Worm (Caenorhabditis elegans) whole organism, L2 larva: ENCODE results near the gene str-94.

Experiments used
- C34F6.9 ChIP-seq: fragments of 150-350 bp; optimal IDR thresholded peaks from 2 replicates; lab custom pipeline; 2014; ENCODE audit warnings: missing biosample characterization, missing genetic modification characterization
- F13H6.1 ChIP-seq: sonication (generic microtip); optimal IDR thresholded peaks from 2 replicates; lab custom pipeline; 2016; ENCODE audit warnings: missing genetic modification characterization, missing compliant biosample characterization
- Y55F3AM.14 ChIP-seq: fragments of 200-800 bp; sonication (Bioruptor generic); optimal IDR thresholded peaks from 2 replicates; lab custom pipeline; 2018; ENCODE audit warnings: mild to moderate bottlenecking, missing genetic modification characterization, missing compliant biosample characterization
- ZK546.5 ChIP-seq: sonication (generic microtip); optimal IDR thresholded peaks from 2 replicates; lab custom pipeline; 2017; ENCODE audit warnings: missing biosample characterization, missing genetic modification characterization
- alr-1 ChIP-seq: fragments of 150-350 bp; optimal IDR thresholded peaks from 2 replicates; lab custom pipeline; 2014; ENCODE audit warnings: missing biosample characterization, missing genetic modification characterization
- ama-1 ChIP-seq: fragments of 150-350 bp; optimal IDR thresholded peaks from 2 replicates; lab custom pipeline; 2018; ENCODE audit warnings: inconsistent platforms
- blmp-1 ChIP-seq: sonication (generic microtip); optimal IDR thresholded peaks from 2 replicates; lab custom pipeline; 2017; ENCODE audit warnings: missing genetic modification characterization, mild to moderate bottlenecking, missing compliant biosample characterization, antibody characterized with exemption, moderate library complexity; ENCODE audit not compliant: insufficient read depth
- ceh-16 ChIP-seq: fragments of 150-350 bp; optimal IDR thresholded peaks from 2 replicates; lab custom pipeline; 2014; ENCODE audit warnings: missing biosample characterization, missing genetic modification characterization
- ceh-82 ChIP-seq: fragments of 150-350 bp; optimal IDR thresholded peaks from 2 replicates; lab custom pipeline; 2014; ENCODE audit warnings: missing biosample characterization, missing genetic modification characterization
- crh-2 ChIP-seq: sonication (generic microtip); optimal IDR thresholded peaks from 2 replicates; lab custom pipeline; 2017; ENCODE audit warnings: missing biosample characterization, missing genetic modification characterization
- dmd-4 ChIP-seq: sonication (generic microtip); optimal IDR thresholded peaks from 2 replicates; lab custom pipeline; 2017; ENCODE audit warnings: missing biosample characterization, missing genetic modification characterization
- egl-27 ChIP-seq: sonication (generic microtip); optimal IDR thresholded peaks from 3 replicates; lab custom pipeline; 2017; ENCODE audit warnings: missing biosample characterization, missing genetic modification reagents, missing genetic modification characterization
- elt-1 ChIP-seq: fragments of 150-350 bp; optimal IDR thresholded peaks from 2 replicates; lab custom pipeline; 2014; ENCODE audit warnings: missing biosample characterization, missing genetic modification characterization
- elt-3 ChIP-seq: sonication (generic microtip); optimal IDR thresholded peaks from 2 replicates; lab custom pipeline; 2017; ENCODE audit warnings: missing biosample characterization, missing genetic modification characterization
- fos-1 ChIP-seq: fragments of 150-350 bp; optimal IDR thresholded peaks from 2 replicates; lab custom pipeline; 2014; ENCODE audit warnings: missing biosample characterization, missing genetic modification characterization
- lin-39 ChIP-seq: fragments of 150-350 bp; optimal IDR thresholded peaks from 2 replicates; lab custom pipeline; 2014; ENCODE audit warnings: missing biosample characterization, missing genetic modification reagents, missing genetic modification characterization
- lsy-2 ChIP-seq, 2 experiments: fragments of 150-350 bp in 1 of 2; sonication (generic microtip) in 1 of 2; optimal IDR thresholded peaks; 2 replicates each; lab custom pipeline; 2014 to 2017; ENCODE audit warnings: missing biosample characterization in 2 of 2, missing genetic modification characterization in 2 of 2
- mab-5 ChIP-seq: fragments of 150-350 bp; optimal IDR thresholded peaks from 2 replicates; lab custom pipeline; 2014; ENCODE audit warnings: missing biosample characterization, missing genetic modification characterization
- mdl-1 ChIP-seq, 2 experiments: fragments of 150-350 bp in 1 of 2; sonication (generic microtip) in 1 of 2; optimal IDR thresholded peaks; 2 replicates each; lab custom pipeline; 2017; ENCODE audit warnings: missing biosample characterization in 2 of 2, missing genetic modification characterization in 2 of 2
- nhr-10 ChIP-seq: sonication (generic microtip); optimal IDR thresholded peaks from 2 replicates; lab custom pipeline; 2017; ENCODE audit warnings: missing biosample characterization, missing genetic modification characterization
- nhr-11 ChIP-seq: fragments of 150-350 bp; optimal IDR thresholded peaks from 2 replicates; lab custom pipeline; 2014; ENCODE audit warnings: missing biosample characterization, missing genetic modification characterization
- nhr-12 ChIP-seq: fragments of 150-350 bp; optimal IDR thresholded peaks from 2 replicates; lab custom pipeline; 2014; ENCODE audit warnings: missing biosample characterization, missing genetic modification characterization
- nhr-129 ChIP-seq: fragments of 150-350 bp; optimal IDR thresholded peaks from 2 replicates; lab custom pipeline; 2014; ENCODE audit warnings: missing biosample characterization, missing genetic modification characterization
- nhr-21 ChIP-seq: fragments of 150-350 bp; optimal IDR thresholded peaks from 2 replicates; lab custom pipeline; 2014; ENCODE audit warnings: missing biosample characterization, missing genetic modification characterization
- nhr-23 ChIP-seq: fragments of 150-350 bp; optimal IDR thresholded peaks from 2 replicates; lab custom pipeline; 2014; ENCODE audit warnings: missing biosample characterization, missing genetic modification reagents, missing genetic modification characterization
- nhr-237 ChIP-seq: fragments of 150-350 bp; optimal IDR thresholded peaks from 2 replicates; lab custom pipeline; 2014; ENCODE audit warnings: missing biosample characterization, missing genetic modification characterization
- nhr-6 ChIP-seq: fragments of 150-350 bp; optimal IDR thresholded peaks from 2 replicates; lab custom pipeline; 2014; ENCODE audit warnings: missing biosample characterization, missing genetic modification characterization
- nhr-77 ChIP-seq: fragments of 150-350 bp; optimal IDR thresholded peaks from 2 replicates; lab custom pipeline; 2014; ENCODE audit warnings: missing biosample characterization, missing genetic modification characterization
- sem-4 ChIP-seq: fragments of 150-350 bp; optimal IDR thresholded peaks from 2 replicates; lab custom pipeline; 2014; ENCODE audit warnings: missing biosample characterization, missing genetic modification reagents, missing genetic modification characterization
- skn-1 ChIP-seq: sonication (generic microtip); optimal IDR thresholded peaks from 2 replicates; lab custom pipeline; 2017; ENCODE audit warnings: missing biosample characterization, missing genetic modification characterization
- sma-9 ChIP-seq, 2 experiments: fragments of 150-350 bp in 1 of 2; sonication (generic microtip) in 1 of 2; optimal IDR thresholded peaks; 2 replicates each; lab custom pipeline; 2014 to 2016; ENCODE audit warnings: missing genetic modification characterization in 2 of 2, mild to moderate bottlenecking in 1 of 2, missing biosample characterization in 1 of 2, missing compliant biosample characterization in 1 of 2, missing genetic modification reagents in 1 of 2, moderate library complexity in 1 of 2
- snpc-4 ChIP-seq: fragments of 150-350 bp; optimal IDR thresholded peaks from 2 replicates; lab custom pipeline; 2014; ENCODE audit warnings: missing biosample characterization, missing genetic modification characterization
- unc-39 ChIP-seq: fragments of 150-350 bp; optimal IDR thresholded peaks from 2 replicates; lab custom pipeline; 2014; ENCODE audit warnings: missing biosample characterization, missing genetic modification characterization
- unc-55 ChIP-seq: fragments of 150-350 bp; sonication (generic microtip); optimal IDR thresholded peaks from 3 replicates; lab custom pipeline; 2014; ENCODE audit warnings: missing biosample characterization, missing genetic modification reagents, missing genetic modification characterization
- unc-62 ChIP-seq: fragments of 150-350 bp; optimal IDR thresholded peaks from 2 replicates; lab custom pipeline; 2014; ENCODE audit warnings: missing biosample characterization, missing genetic modification reagents, missing genetic modification characterization
- zag-1 ChIP-seq: fragments of 150-350 bp; optimal IDR thresholded peaks from 2 replicates; lab custom pipeline; 2014; ENCODE audit warnings: missing biosample characterization, missing genetic modification characterization
- ztf-1 ChIP-seq: fragments of 200-800 bp; sonication (Bioruptor generic); conservative IDR thresholded peaks from 2 replicates; pipeline ENCODE4 v1.3.6; 2022; ENCODE audit warnings: missing genetic modification characterization, missing compliant biosample characterization
- ztf-11 ChIP-seq: sonication (generic microtip); optimal IDR thresholded peaks from 2 replicates; lab custom pipeline; 2017; ENCODE audit warnings: missing biosample characterization, missing genetic modification characterization
- ztf-4 ChIP-seq: fragments of 150-350 bp; optimal IDR thresholded peaks from 2 replicates; lab custom pipeline; 2014; ENCODE audit warnings: missing biosample characterization, missing genetic modification characterization

str-94 gene

ce11 chrV:9219390-9219733, 29.7 kb downstream of the str-94 start:
- no peak for TF ChIP-seq egl-27 (tag; lab: Kevin White, UChicago)
- TF ChIP-seq unc-62 (GFP tag; lab: Kevin White, UChicago), result no peak
- TF ChIP-seq ztf-11 (tag; lab: Kevin White, UChicago), result no peak
- TF ChIP-seq snpc-4 (tag; lab: Kevin White, UChicago), result no peak
- TF ChIP-seq ama-1, result no peak
- no peak for TF ChIP-seq nhr-77 (tag; lab: Kevin White, UChicago)
- no peak for TF ChIP-seq nhr-10
- no peak for TF ChIP-seq elt-3
- TF ChIP-seq Y55F3AM.14 (GFP tag; lab: Kevin White, UChicago), result no peak
- no peak for TF ChIP-seq sem-4 (tag; lab: Kevin White, UChicago)
- TF ChIP-seq ztf-4 (tag; lab: Kevin White, UChicago), result no peak
- no peak for TF ChIP-seq elt-1 (tag; lab: Kevin White, UChicago)

ce11 chrV:9218655-9219389, 30.3 kb downstream of the str-94 start:
- TF ChIP-seq nhr-237 (no peak), mab-5 (tag; lab: Kevin White, UChicago) (peak; percentile 81), ceh-16 (no peak), ztf-4 (tag; lab: Kevin White, UChicago) (no peak), sma-9 (GFP tag; optimal IDR thresholded peaks at IDR 0.05; lab: Kevin White, UChicago) (peak; percentile 71), sma-9 (tag; optimal IDR thresholded peaks at IDR 0.05; lab: Kevin White, UChicago) (no peak), lsy-2 (tag; optimal IDR thresholded peaks at IDR 0.05; lab: Kevin White, UChicago) (peak in 1 of 2 experiments; percentile 53), crh-2 (peak; percentile 32), nhr-23 (no peak), ceh-82 (tag; lab: Kevin White, UChicago) (no peak), ama-1 (no peak), lin-39 (tag; lab: Kevin White, UChicago) (peak; percentile 70), zag-1 (tag; lab: Kevin White, UChicago) (peak; percentile 39), elt-1 (tag; lab: Kevin White, UChicago) (no peak), ztf-11 (tag; lab: Kevin White, UChicago) (no peak), unc-55 (peak; percentile 33), ztf-1 (GFP tag; lab: Robert Waterston, UW) (no peak), C34F6.9 (tag; lab: Kevin White, UChicago) (peak; percentile 53), sem-4 (tag; lab: Kevin White, UChicago) (no peak), nhr-21 (no peak), F13H6.1 (tag; lab: Kevin White, UChicago) (peak; percentile 2), egl-27 (tag; lab: Kevin White, UChicago) (no peak), nhr-129 (tag; lab: Kevin White, UChicago) (peak; percentile 38), ZK546.5 (tag; lab: Kevin White, UChicago) (no peak), blmp-1 (tag; lab: Kevin White, UChicago) (no peak), nhr-6 (tag; lab: Kevin White, UChicago) (no peak), unc-62 (GFP tag; lab: Kevin White, UChicago) (peak; percentile 65), fos-1 (tag; lab: Kevin White, UChicago) (peak; percentile 30), unc-39 (tag; lab: Kevin White, UChicago) (no peak), nhr-11 (tag; lab: Kevin White, UChicago) (no peak)

DNA sequence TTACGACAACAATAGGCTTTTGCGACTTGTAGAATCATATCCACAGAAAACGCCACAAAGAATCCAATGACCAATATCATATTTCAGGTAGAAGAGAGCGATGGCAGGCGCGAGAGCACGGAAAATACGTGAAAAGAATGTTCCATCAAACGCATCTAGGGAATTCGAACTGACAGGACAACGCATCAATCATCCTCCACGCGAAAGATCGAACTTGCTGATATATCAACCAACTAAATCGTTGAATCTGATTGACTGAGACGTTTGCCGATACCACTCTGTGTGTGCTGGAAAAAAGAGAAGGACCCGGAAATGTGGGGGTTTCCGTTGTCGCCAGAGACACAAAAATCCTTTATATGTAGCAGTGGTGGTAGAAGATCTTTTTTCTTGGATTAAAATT, 30.9 kb downstream of the str-94 start:
- no peak for TF ChIP-seq snpc-4 (tag; lab: Kevin White, UChicago)
- TF ChIP-seq skn-1, result no peak
- TF ChIP-seq crh-2, result peak; percentile 8
- TF ChIP-seq mab-5 (tag; lab: Kevin White, UChicago), result peak; percentile 72
- TF ChIP-seq nhr-77 (tag; lab: Kevin White, UChicago), result no peak
- no peak for TF ChIP-seq elt-3
- no peak for TF ChIP-seq nhr-21
- TF ChIP-seq lin-39 (tag; lab: Kevin White, UChicago), result no peak
- TF ChIP-seq ceh-16, result no peak
- TF ChIP-seq nhr-23, result peak; percentile 45
- TF ChIP-seq alr-1, result no peak
- TF ChIP-seq blmp-1 (tag; lab: Kevin White, UChicago), result no peak
- TF ChIP-seq egl-27 (tag; lab: Kevin White, UChicago), result no peak
- TF ChIP-seq ztf-11 (tag; lab: Kevin White, UChicago), result no peak
- TF ChIP-seq dmd-4, result no peak
- no peak for TF ChIP-seq nhr-12
- peak; percentile 38 for TF ChIP-seq sma-9 (GFP tag; optimal IDR thresholded peaks at IDR 0.05; lab: Kevin White, UChicago)
- no peak for TF ChIP-seq sma-9 (tag; optimal IDR thresholded peaks at IDR 0.05; lab: Kevin White, UChicago)
- TF ChIP-seq unc-55, result peak; percentile 48
- TF ChIP-seq lsy-2 (tag; optimal IDR thresholded peaks at IDR 0.05; lab: Kevin White, UChicago), result no peak
- TF ChIP-seq mdl-1 (tag; optimal IDR thresholded peaks at IDR 0.05; lab: Kevin White, UChicago), result no peak
